Worm (Caenorhabditis elegans) whole organism, L2 larva: Measurements from ENCODE around the gene lips-11.

ENCODE experiments used
- C34F6.9 ChIP-seq: fragments of 150-350 bp; optimal IDR thresholded peaks from 2 replicates; lab custom pipeline; 2014; ENCODE audit warnings: missing biosample characterization, missing genetic modification characterization
- F13H6.1 ChIP-seq: sonication (generic microtip); optimal IDR thresholded peaks from 2 replicates; lab custom pipeline; 2016; ENCODE audit warnings: missing genetic modification characterization, missing compliant biosample characterization
- R02D3.7 ChIP-seq: fragments of 150-350 bp; optimal IDR thresholded peaks from 2 replicates; lab custom pipeline; 2014; ENCODE audit warnings: missing biosample characterization, missing genetic modification characterization
- Y55F3AM.14 ChIP-seq: fragments of 200-800 bp; sonication (Bioruptor generic); optimal IDR thresholded peaks from 2 replicates; lab custom pipeline; 2018; ENCODE audit warnings: mild to moderate bottlenecking, missing genetic modification characterization, missing compliant biosample characterization
- ZK546.5 ChIP-seq: sonication (generic microtip); optimal IDR thresholded peaks from 2 replicates; lab custom pipeline; 2017; ENCODE audit warnings: missing biosample characterization, missing genetic modification characterization
- ama-1 ChIP-seq: fragments of 150-350 bp; optimal IDR thresholded peaks from 2 replicates; lab custom pipeline; 2018; ENCODE audit warnings: inconsistent platforms
- blmp-1 ChIP-seq: sonication (generic microtip); optimal IDR thresholded peaks from 2 replicates; lab custom pipeline; 2017; ENCODE audit warnings: missing genetic modification characterization, mild to moderate bottlenecking, missing compliant biosample characterization, antibody characterized with exemption, moderate library complexity; ENCODE audit not compliant: insufficient read depth
- ceh-16 ChIP-seq: fragments of 150-350 bp; optimal IDR thresholded peaks from 2 replicates; lab custom pipeline; 2014; ENCODE audit warnings: missing biosample characterization, missing genetic modification characterization
- ceh-82 ChIP-seq: fragments of 150-350 bp; optimal IDR thresholded peaks from 2 replicates; lab custom pipeline; 2014; ENCODE audit warnings: missing biosample characterization, missing genetic modification characterization
- crh-2 ChIP-seq: sonication (generic microtip); optimal IDR thresholded peaks from 2 replicates; lab custom pipeline; 2017; ENCODE audit warnings: missing biosample characterization, missing genetic modification characterization
- egl-27 ChIP-seq: sonication (generic microtip); optimal IDR thresholded peaks from 3 replicates; lab custom pipeline; 2017; ENCODE audit warnings: missing biosample characterization, missing genetic modification reagents, missing genetic modification characterization
- elt-1 ChIP-seq: fragments of 150-350 bp; optimal IDR thresholded peaks from 2 replicates; lab custom pipeline; 2014; ENCODE audit warnings: missing biosample characterization, missing genetic modification characterization
- elt-3 ChIP-seq: sonication (generic microtip); optimal IDR thresholded peaks from 2 replicates; lab custom pipeline; 2017; ENCODE audit warnings: missing biosample characterization, missing genetic modification characterization
- gmeb-1 ChIP-seq: fragments of 150-350 bp; optimal IDR thresholded peaks from 2 replicates; lab custom pipeline; 2014; ENCODE audit warnings: missing biosample characterization, missing genetic modification characterization
- lin-11 ChIP-seq: fragments of 150-350 bp; sonication (generic microtip); optimal IDR thresholded peaks from 2 replicates; lab custom pipeline; 2014; ENCODE audit warnings: missing biosample characterization, missing genetic modification characterization, inconsistent platforms, mixed read lengths
- lin-13 ChIP-seq: fragments of 150-350 bp; optimal IDR thresholded peaks from 2 replicates; lab custom pipeline; 2014; ENCODE audit warnings: missing biosample characterization, missing genetic modification reagents, missing genetic modification characterization
- lin-39 ChIP-seq: fragments of 150-350 bp; optimal IDR thresholded peaks from 2 replicates; lab custom pipeline; 2014; ENCODE audit warnings: missing biosample characterization, missing genetic modification reagents, missing genetic modification characterization
- mab-5 ChIP-seq: fragments of 150-350 bp; optimal IDR thresholded peaks from 2 replicates; lab custom pipeline; 2014; ENCODE audit warnings: missing biosample characterization, missing genetic modification characterization
- mbf-1 ChIP-seq: sonication (generic microtip); optimal IDR thresholded peaks from 2 replicates; lab custom pipeline; 2017; ENCODE audit warnings: missing biosample characterization, missing genetic modification characterization
- mdl-1 ChIP-seq, 2 experiments: fragments of 150-350 bp in 1 of 2; sonication (generic microtip) in 1 of 2; optimal IDR thresholded peaks; 2 replicates each; lab custom pipeline; 2017; ENCODE audit warnings: missing biosample characterization in 2 of 2, missing genetic modification characterization in 2 of 2
- nhr-11 ChIP-seq: fragments of 150-350 bp; optimal IDR thresholded peaks from 2 replicates; lab custom pipeline; 2014; ENCODE audit warnings: missing biosample characterization, missing genetic modification characterization
- nhr-12 ChIP-seq: fragments of 150-350 bp; optimal IDR thresholded peaks from 2 replicates; lab custom pipeline; 2014; ENCODE audit warnings: missing biosample characterization, missing genetic modification characterization
- nhr-129 ChIP-seq: fragments of 150-350 bp; optimal IDR thresholded peaks from 2 replicates; lab custom pipeline; 2014; ENCODE audit warnings: missing biosample characterization, missing genetic modification characterization
- nhr-23 ChIP-seq: fragments of 150-350 bp; optimal IDR thresholded peaks from 2 replicates; lab custom pipeline; 2014; ENCODE audit warnings: missing biosample characterization, missing genetic modification reagents, missing genetic modification characterization
- nhr-77 ChIP-seq: fragments of 150-350 bp; optimal IDR thresholded peaks from 2 replicates; lab custom pipeline; 2014; ENCODE audit warnings: missing biosample characterization, missing genetic modification characterization
- peb-1 ChIP-seq: fragments of 150-350 bp; optimal IDR thresholded peaks from 2 replicates; lab custom pipeline; 2014; ENCODE audit warnings: missing biosample characterization, missing genetic modification characterization
- sem-4 ChIP-seq: fragments of 150-350 bp; optimal IDR thresholded peaks from 2 replicates; lab custom pipeline; 2014; ENCODE audit warnings: missing biosample characterization, missing genetic modification reagents, missing genetic modification characterization
- skn-1 ChIP-seq: sonication (generic microtip); optimal IDR thresholded peaks from 2 replicates; lab custom pipeline; 2017; ENCODE audit warnings: missing biosample characterization, missing genetic modification characterization
- sma-3 ChIP-seq: sonication (generic microtip); optimal IDR thresholded peaks from 2 replicates; lab custom pipeline; 2016; ENCODE audit warnings: missing genetic modification reagents, missing genetic modification characterization, missing compliant biosample characterization
- sma-9 ChIP-seq, 2 experiments: fragments of 150-350 bp in 1 of 2; sonication (generic microtip) in 1 of 2; optimal IDR thresholded peaks; 2 replicates each; lab custom pipeline; 2014 to 2016; ENCODE audit warnings: missing genetic modification characterization in 2 of 2, mild to moderate bottlenecking in 1 of 2, missing biosample characterization in 1 of 2, missing compliant biosample characterization in 1 of 2, missing genetic modification reagents in 1 of 2, moderate library complexity in 1 of 2
- snpc-4 ChIP-seq: fragments of 150-350 bp; optimal IDR thresholded peaks from 2 replicates; lab custom pipeline; 2014; ENCODE audit warnings: missing biosample characterization, missing genetic modification characterization
- unc-39 ChIP-seq: fragments of 150-350 bp; optimal IDR thresholded peaks from 2 replicates; lab custom pipeline; 2014; ENCODE audit warnings: missing biosample characterization, missing genetic modification characterization
- unc-55 ChIP-seq: fragments of 150-350 bp; sonication (generic microtip); optimal IDR thresholded peaks from 3 replicates; lab custom pipeline; 2014; ENCODE audit warnings: missing biosample characterization, missing genetic modification reagents, missing genetic modification characterization
- unc-62 ChIP-seq: fragments of 150-350 bp; optimal IDR thresholded peaks from 2 replicates; lab custom pipeline; 2014; ENCODE audit warnings: missing biosample characterization, missing genetic modification reagents, missing genetic modification characterization

The lips-11 gene

ce11 chrII:1082859-1083258 lies 27.9 kb downstream of the lips-11 start, which contains the start of gene K02E7.1:
Gene K02E7.1, plus strand, starts transcription at chrII:1083159.
- TF ChIP-seq mab-5 (tag; lab: Kevin White, UChicago), result no peak
- no peak for TF ChIP-seq peb-1 (tag; lab: Kevin White, UChicago)
- no peak for TF ChIP-seq ama-1 (lab: Kevin White, UChicago)
- TF ChIP-seq Y55F3AM.14 (GFP tag; lab: Kevin White, UChicago), result no peak
- TF ChIP-seq skn-1, result no peak
- no peak for TF ChIP-seq ceh-16 (tag; lab: Kevin White, UChicago)
- no peak for TF ChIP-seq nhr-77 (tag; lab: Kevin White, UChicago)
- TF ChIP-seq nhr-12, result no peak
- no peak for TF ChIP-seq egl-27 (tag; lab: Kevin White, UChicago)
- TF ChIP-seq mbf-1 (tag; lab: Kevin White, UChicago), result no peak
- TF ChIP-seq sem-4 (tag; lab: Kevin White, UChicago), result no peak
- TF ChIP-seq sma-3 (GFP tag; lab: Kevin White, UChicago), result no peak
- no peak for TF ChIP-seq unc-62 (GFP tag; lab: Kevin White, UChicago)
- TF ChIP-seq nhr-11 (tag; lab: Kevin White, UChicago), result no peak
- TF ChIP-seq gmeb-1 (tag; lab: Kevin White, UChicago), result no peak
- no peak for TF ChIP-seq lin-11 (tag; lab: Kevin White, UChicago)

- no peak for TF ChIP-seq ZK546.5 (tag; lab: Kevin White, UChicago)
- TF ChIP-seq blmp-1, result no peak
- TF ChIP-seq nhr-23 (tag; lab: Kevin White, UChicago), result no peak
- no peak for TF ChIP-seq unc-62 (GFP tag; lab: Kevin White, UChicago)
- no peak for TF ChIP-seq peb-1 (tag; lab: Kevin White, UChicago)
- TF ChIP-seq Y55F3AM.14 (GFP tag; lab: Kevin White, UChicago), result no peak
- no peak for TF ChIP-seq ceh-82
- TF ChIP-seq skn-1, result no peak
- TF ChIP-seq sma-9 (GFP tag; optimal IDR thresholded peaks at IDR 0.05; lab: Kevin White, UChicago), result no peak
- no peak for TF ChIP-seq sma-9 (tag; optimal IDR thresholded peaks at IDR 0.05; lab: Kevin White, UChicago)
- TF ChIP-seq F13H6.1, result no peak
- no peak for TF ChIP-seq R02D3.7
- TF ChIP-seq elt-1, result no peak
- no peak for TF ChIP-seq C34F6.9 (tag; lab: Kevin White, UChicago)
- no peak for TF ChIP-seq ama-1 (lab: Kevin White, UChicago)
Observed at ce11 chrII:1075424-1075823, 35.4 kb downstream of the lips-11 start, which contains the start of gene K02E7.11. Gene K02E7.11, minus strand, starts transcription at chrII:1075524.

- TF ChIP-seq elt-1, result no peak
- no peak for TF ChIP-seq lin-39 (tag; lab: Kevin White, UChicago)
- no peak for TF ChIP-seq mbf-1 (tag; lab: Kevin White, UChicago)
- TF ChIP-seq ceh-16 (tag; lab: Kevin White, UChicago), result no peak
- TF ChIP-seq snpc-4 (tag; lab: Kevin White, UChicago), result no peak
- no peak for TF ChIP-seq crh-2 (tag; lab: Kevin White, UChicago)
Observed at ce11 chrII:1072106-1072505, 38.7 kb downstream of the lips-11 start, which contains the start of gene K02E7.4. Gene K02E7.4, plus strand, starts transcription at chrII:1072406.

ce11 chrII:1071432-1071831 lies 39.4 kb downstream of the lips-11 start:
- TF ChIP-seq nhr-77 (tag; lab: Kevin White, UChicago) (no peak), Y55F3AM.14 (GFP tag; lab: Kevin White, UChicago) (no peak), skn-1 (no peak), mdl-1 (tag; optimal IDR thresholded peaks at IDR 0.05; lab: Kevin White, UChicago) (no peak)

- no peak for TF ChIP-seq elt-3 (tag; lab: Kevin White, UChicago)
- no peak for TF ChIP-seq unc-55
- no peak for TF ChIP-seq unc-39
- no peak for TF ChIP-seq nhr-11 (tag; lab: Kevin White, UChicago)
- TF ChIP-seq blmp-1, result no peak
- no peak for TF ChIP-seq elt-1
- no peak for TF ChIP-seq F13H6.1
- no peak for TF ChIP-seq sma-9 (GFP tag; optimal IDR thresholded peaks at IDR 0.05; lab: Kevin White, UChicago)
- no peak for TF ChIP-seq sma-9 (tag; optimal IDR thresholded peaks at IDR 0.05; lab: Kevin White, UChicago)
- no peak for TF ChIP-seq nhr-129 (tag; lab: Kevin White, UChicago)
- no peak for TF ChIP-seq sem-4 (tag; lab: Kevin White, UChicago)
- TF ChIP-seq ama-1 (lab: Kevin White, UChicago), result no peak
- no peak for TF ChIP-seq lin-13 (GFP tag; lab: Kevin White, UChicago)
- TF ChIP-seq sma-3 (GFP tag; lab: Kevin White, UChicago), result no peak
- TF ChIP-seq, all 48 proteins: peak for 0
Observed at ce11 chrII:1070875-1071274, 39.9 kb downstream of the lips-11 start, which contains the start of gene K02E7.12. Gene K02E7.12, plus strand, starts transcription at chrII:1071175.
